Fruit fly (Drosophila melanogaster) whole organism, embryonic: ENCODE data around the gene Pis.

ENCODE experiments used
- Atf-2 ChIP-seq: fragments of 200-800 bp; sonication (Bioruptor generic); optimal IDR thresholded peaks from 2 replicates; lab custom pipeline; 2016; ENCODE audit warnings: missing biosample characterization, missing genetic modification characterization
- Atf6 ChIP-seq: fragments of 200-800 bp; sonication (Bioruptor generic); IDR thresholded peaks from 2 replicates; pipeline ENCODE4 v1.3.6; 2022; ENCODE audit warnings: missing biosample characterization, missing genetic modification characterization
- CG10267 ChIP-seq: fragments of 200-800 bp; sonication (Bioruptor generic); optimal IDR thresholded peaks from 2 replicates; lab custom pipeline; 2018; ENCODE audit warnings: missing biosample characterization, mild to moderate bottlenecking, missing genetic modification characterization, moderate library complexity
- CG10654 ChIP-seq: fragments of 200-800 bp; sonication (Bioruptor generic); optimal IDR thresholded peaks from 2 replicates; lab custom pipeline; 2016; ENCODE audit warnings: missing biosample characterization, missing genetic modification characterization
- CG11504 ChIP-seq: fragments of 200-800 bp; sonication (Bioruptor generic); optimal IDR thresholded peaks from 3 replicates; lab custom pipeline; 2019; ENCODE audit warnings: missing biosample characterization, mild to moderate bottlenecking, missing genetic modification characterization, moderate library complexity
- CG12769 ChIP-seq: fragments of 200-800 bp; sonication (Bioruptor generic); optimal IDR thresholded peaks from 2 replicates; lab custom pipeline; 2019; ENCODE audit warnings: missing biosample characterization, mild to moderate bottlenecking, missing genetic modification characterization, moderate library complexity
- CG14860 ChIP-seq: fragments of 200-800 bp; sonication (Bioruptor generic); IDR thresholded peaks from 3 replicates; pipeline ENCODE4 v1.3.6; 2022; ENCODE audit warnings: missing biosample characterization, missing genetic modification characterization; ENCODE audit not compliant: partially characterized antibody
- CG18476 ChIP-seq: fragments of 200-800 bp; sonication (Bioruptor generic); optimal IDR thresholded peaks from 2 replicates; lab custom pipeline; 2016; ENCODE audit warnings: missing biosample characterization, mild to moderate bottlenecking, missing genetic modification characterization
- CG2875 ChIP-seq: fragments of 200-800 bp; sonication (Bioruptor generic); optimal IDR thresholded peaks from 2 replicates; lab custom pipeline; 2017; ENCODE audit warnings: missing biosample characterization, mild to moderate bottlenecking, missing genetic modification characterization, missing genetic modification reagents
- CG2889 ChIP-seq: fragments of 200-800 bp; sonication (Bioruptor generic); IDR thresholded peaks from 3 replicates; pipeline ENCODE4 v1.3.6; 2022; ENCODE audit warnings: missing biosample characterization, missing genetic modification characterization
- CG3163 ChIP-seq: fragments of 200-800 bp; sonication (Bioruptor generic); optimal IDR thresholded peaks from 3 replicates; lab custom pipeline; 2016; ENCODE audit warnings: missing biosample characterization, missing genetic modification characterization
- CG32532 ChIP-seq: fragments of 200-800 bp; sonication (Bioruptor generic); IDR thresholded peaks from 2 replicates; pipeline ENCODE4 v1.3.6; 2022; ENCODE audit warnings: missing biosample characterization, missing genetic modification characterization
- CG4282 ChIP-seq: fragments of 200-800 bp; sonication (Bioruptor generic); optimal IDR thresholded peaks from 2 replicates; lab custom pipeline; 2016; ENCODE audit warnings: missing biosample characterization, missing genetic modification characterization
- CG4854 ChIP-seq: fragments of 200-800 bp; sonication (Bioruptor generic); optimal IDR thresholded peaks from 2 replicates; lab custom pipeline; 2016; ENCODE audit warnings: missing biosample characterization, missing genetic modification characterization, inconsistent platforms
- CG5180 ChIP-seq: fragments of 200-800 bp; sonication (Bioruptor generic); optimal IDR thresholded peaks from 3 replicates; lab custom pipeline; 2017; ENCODE audit warnings: missing biosample characterization, missing genetic modification characterization, mild to moderate bottlenecking, moderate library complexity, missing genetic modification reagents
- CG8290 ChIP-seq, 3 experiments: fragments of 200-800 bp; sonication (Bioruptor generic); optimal IDR thresholded peaks; 2 replicates each; lab custom pipeline; 2016 to 2019; ENCODE audit warnings: missing biosample characterization in 3 of 3, missing genetic modification characterization in 3 of 3, mild to moderate bottlenecking in 2 of 3, moderate library complexity in 1 of 3
- CoRest ChIP-seq: fragments of 200-800 bp; sonication (Bioruptor generic); optimal IDR thresholded peaks from 3 replicates; lab custom pipeline; 2018; ENCODE audit warnings: missing biosample characterization, mild to moderate bottlenecking, missing genetic modification characterization, moderate library complexity
- CrebB ChIP-seq: fragments of 200-800 bp; sonication (Bioruptor generic); optimal IDR thresholded peaks from 3 replicates; lab custom pipeline; 2018; ENCODE audit warnings: missing biosample characterization, mild to moderate bottlenecking, missing genetic modification characterization
- Drgx ChIP-seq: fragments of 200-800 bp; sonication (Bioruptor generic); IDR thresholded peaks from 2 replicates; pipeline ENCODE4 v1.3.6; 2022; ENCODE audit warnings: missing biosample characterization, missing genetic modification characterization
- HLH3B ChIP-seq: fragments of 200-800 bp; sonication (Bioruptor generic); IDR thresholded peaks from 2 replicates; pipeline ENCODE4 v1.3.6; 2022; ENCODE audit warnings: missing biosample characterization, missing genetic modification characterization
- Hand ChIP-seq: fragments of 200-800 bp; sonication (Bioruptor generic); optimal IDR thresholded peaks from 2 replicates; lab custom pipeline; 2017; ENCODE audit warnings: mild to moderate bottlenecking, missing biosample characterization, missing genetic modification reagents, missing genetic modification characterization
- HmgZ ChIP-seq: fragments of 200-800 bp; sonication (Bioruptor generic); optimal IDR thresholded peaks from 2 replicates; lab custom pipeline; 2018; ENCODE audit warnings: missing biosample characterization, mild to moderate bottlenecking, missing genetic modification characterization
- Hr51 ChIP-seq, 2 experiments: fragments of 200-800 bp; sonication (Bioruptor generic); optimal IDR thresholded peaks; 2 replicates in 1 of 2; 3 replicates in 1 of 2; lab custom pipeline; 2016 to 2018; ENCODE audit warnings: missing biosample characterization in 2 of 2, missing genetic modification characterization in 2 of 2, mild to moderate bottlenecking in 1 of 2, moderate library complexity in 1 of 2
- Hsf ChIP-seq: fragments of 200-800 bp; sonication (Bioruptor generic); optimal IDR thresholded peaks from 3 replicates; lab custom pipeline; 2016; ENCODE audit warnings: missing biosample characterization, missing genetic modification characterization
- Mad ChIP-seq: fragments of 200-800 bp; sonication (Bioruptor generic); optimal IDR thresholded peaks from 2 replicates; lab custom pipeline; 2016; ENCODE audit warnings: missing biosample characterization, missing genetic modification characterization
- Max ChIP-seq: fragments of 200-800 bp; sonication (Bioruptor generic); optimal IDR thresholded peaks from 2 replicates; lab custom pipeline; 2016; ENCODE audit warnings: missing biosample characterization, mild to moderate bottlenecking, missing genetic modification characterization
- Rx ChIP-seq: fragments of 200-800 bp; sonication (Bioruptor generic); IDR thresholded peaks from 2 replicates; pipeline ENCODE4 v1.3.6; 2022; ENCODE audit warnings: missing biosample characterization, missing genetic modification characterization
- Spps ChIP-seq: fragments of 200-800 bp; sonication (Bioruptor generic); optimal IDR thresholded peaks from 2 replicates; lab custom pipeline; 2018; ENCODE audit warnings: missing biosample characterization, mild to moderate bottlenecking, missing genetic modification characterization
- Taf1 ChIP-seq: fragments of 200-800 bp; sonication (Bioruptor generic); IDR thresholded peaks from 2 replicates; pipeline ENCODE4 v1.3.6; 2022; ENCODE audit warnings: missing biosample characterization, missing genetic modification characterization
- YL-1 ChIP-seq: fragments of 200-800 bp; sonication (Bioruptor generic); optimal IDR thresholded peaks from 3 replicates; lab custom pipeline; 2017; ENCODE audit warnings: missing biosample characterization, mild to moderate bottlenecking, missing genetic modification characterization
- ab ChIP-seq: fragments of 200-800 bp; sonication (Bioruptor generic); optimal IDR thresholded peaks from 2 replicates; lab custom pipeline; 2016; ENCODE audit warnings: missing biosample characterization, missing genetic modification characterization
- cato ChIP-seq: fragments of 200-800 bp; sonication (Bioruptor generic); optimal IDR thresholded peaks from 2 replicates; lab custom pipeline; 2016; ENCODE audit warnings: missing biosample characterization, missing genetic modification characterization, borderline replicate concordance
- ci ChIP-seq: fragments of 200-800 bp; sonication (Bioruptor generic); IDR thresholded peaks from 3 replicates; pipeline ENCODE4 v1.3.6; 2022; ENCODE audit warnings: missing biosample characterization, missing genetic modification characterization
- disco-r ChIP-seq: fragments of 200-800 bp; sonication (Bioruptor generic); optimal IDR thresholded peaks from 2 replicates; lab custom pipeline; 2016; ENCODE audit warnings: missing biosample characterization, missing genetic modification characterization
- dm ChIP-seq: fragments of 200-800 bp; sonication (Bioruptor generic); optimal IDR thresholded peaks from 3 replicates; lab custom pipeline; 2016; ENCODE audit warnings: missing biosample characterization, missing genetic modification characterization
- dysf ChIP-seq: fragments of 200-800 bp; sonication (Bioruptor generic); IDR thresholded peaks from 3 replicates; pipeline ENCODE4 v1.3.6; 2022; ENCODE audit warnings: missing biosample characterization, missing genetic modification characterization
- ewg ChIP-seq: fragments of 200-800 bp; sonication (Bioruptor generic); optimal IDR thresholded peaks from 3 replicates; lab custom pipeline; 2017; ENCODE audit warnings: mild to moderate bottlenecking, missing biosample characterization, missing genetic modification reagents, missing genetic modification characterization
- eyg ChIP-seq: fragments of 200-800 bp; sonication (Bioruptor generic); optimal IDR thresholded peaks from 3 replicates; lab custom pipeline; 2016; ENCODE audit warnings: missing biosample characterization, missing genetic modification characterization
- fd3F ChIP-seq: fragments of 200-800 bp; sonication (Bioruptor generic); optimal IDR thresholded peaks from 2 replicates; lab custom pipeline; 2018; ENCODE audit warnings: missing biosample characterization, mild to moderate bottlenecking, missing genetic modification characterization, moderate library complexity
- fru ChIP-seq: fragments of >200 bp; optimal IDR thresholded peaks from 2 replicates; lab custom pipeline; 2017
- hbn ChIP-seq: fragments of 200-800 bp; sonication (Bioruptor generic); IDR thresholded peaks from 2 replicates; pipeline ENCODE4 v1.3.6; 2022; ENCODE audit warnings: missing biosample characterization, missing genetic modification characterization; ENCODE audit not compliant: partially characterized antibody
- ind ChIP-seq: fragments of 200-800 bp; sonication (Bioruptor generic); optimal IDR thresholded peaks from 3 replicates; lab custom pipeline; 2016; ENCODE audit warnings: missing biosample characterization, missing genetic modification characterization
- insv ChIP-seq, 2 experiments: fragments of 200-800 bp; sonication (Bioruptor generic); optimal IDR thresholded peaks; 3 replicates each; lab custom pipeline; 2016 to 2018; ENCODE audit warnings: missing biosample characterization in 2 of 2, missing genetic modification characterization in 2 of 2
- knrl ChIP-seq: fragments of 200-800 bp; sonication (Bioruptor generic); IDR thresholded peaks from 3 replicates; pipeline ENCODE4 v1.3.6; 2022; ENCODE audit warnings: missing biosample characterization, missing genetic modification characterization; ENCODE audit not compliant: partially characterized antibody
- lbe ChIP-seq: fragments of 200-800 bp; sonication (Bioruptor generic); optimal IDR thresholded peaks from 2 replicates; lab custom pipeline; 2016; ENCODE audit warnings: missing biosample characterization, mild to moderate bottlenecking, missing genetic modification characterization
- nau ChIP-seq: fragments of 200-800 bp; sonication (Bioruptor generic); optimal IDR thresholded peaks from 3 replicates; lab custom pipeline; 2017; ENCODE audit warnings: missing biosample characterization, mild to moderate bottlenecking, missing genetic modification characterization, missing genetic modification reagents
- otp ChIP-seq: fragments of 200-800 bp; sonication (Bioruptor generic); IDR thresholded peaks from 3 replicates; pipeline ENCODE4, ENCODE4 v1.3.6; 2022; ENCODE audit warnings: missing biosample characterization, missing genetic modification characterization
- tio ChIP-seq: fragments of 200-800 bp; sonication (Bioruptor generic); optimal IDR thresholded peaks from 2 replicates; lab custom pipeline; 2017; ENCODE audit warnings: missing biosample characterization, missing genetic modification characterization, inconsistent platforms
- usp ChIP-seq: fragments of >200 bp; optimal IDR thresholded peaks from 2 replicates; lab custom pipeline; 2017; ENCODE audit warnings: missing biosample characterization, missing genetic modification characterization
- wor ChIP-seq: fragments of 200-800 bp; sonication (Bioruptor generic); IDR thresholded peaks from 2 replicates; pipeline ENCODE4 v1.3.6; 2022; ENCODE audit warnings: missing biosample characterization, missing genetic modification characterization

The Pis gene

dm6 chrX:15703720-15704206, at the start of gene Pis, which contains the start of gene Hap40 (continued):
- TF ChIP-seq Hand (GFP tag; lab: Kevin White, UChicago) (no peak), Max (GFP tag; lab: Kevin White, UChicago) (peak; percentile 63), ci (GFP tag; lab: Robert Waterston, UW) (0 out of 3 replicates have a peak, but pooled peaks have one; percentile 32), CoRest (tag; lab: Kevin White, UChicago) (peak; percentile 90), cato (GFP tag; lab: Kevin White, UChicago) (peak; percentile 46), CG14860 (GFP tag; lab: Robert Waterston, UW) (no peak), Mad (GFP tag; lab: Kevin White, UChicago) (peak; percentile 61), Drgx (GFP tag; lab: Robert Waterston, UW) (peak; percentile 47; the same call in 1 of the 2 replicates), CG12769 (tag; lab: Kevin White, UChicago) (peak; percentile 61), Spps (peak; percentile 11), ab (GFP tag; lab: Kevin White, UChicago) (no peak), Hr51 (GFP tag; optimal IDR thresholded peaks at IDR 0.05; lab: Kevin White, UChicago) (peak; percentile 43 to 73), insv (GFP tag; optimal IDR thresholded peaks at IDR 0.05; lab: Kevin White, UChicago) (peak in 1 of 2 experiments; percentile 49), Taf1 (GFP tag; lab: Robert Waterston, UW) (no peak; the same call in 1 of the 2 replicates), CG8290 (GFP tag; optimal IDR thresholded peaks at IDR 0.05; lab: Kevin White, UChicago) (peak; percentile 37), CG8290 (tag; optimal IDR thresholded peaks at IDR 0.05; lab: Kevin White, UChicago) (no peak), CG3163 (GFP tag; lab: Kevin White, UChicago) (no peak), hbn (no peak), ind (GFP tag; lab: Kevin White, UChicago) (peak; percentile 80), otp (GFP tag; lab: Robert Waterston, UW) (no peak), Hsf (GFP tag; lab: Kevin White, UChicago) (peak; percentile 77), ewg (GFP tag; lab: Kevin White, UChicago) (peak; percentile 40), dm (GFP tag; lab: Kevin White, UChicago) (no peak), CG18476 (GFP tag; lab: Kevin White, UChicago) (peak; percentile 48), HmgZ (tag; lab: Kevin White, UChicago) (peak; percentile 69), disco-r (no peak), nau (GFP tag; lab: Kevin White, UChicago) (no peak), lbe (peak; percentile 7), CrebB (tag; lab: Kevin White, UChicago) (no peak), CG2875 (no peak), CG5180 (no peak), usp (GFP tag; lab: Kevin White, UChicago) (no peak), CG32532 (peak; percentile 76), HLH3B (peak; percentile 49; the same call in 1 of the 2 replicates), knrl (GFP tag; lab: Robert Waterston, UW) (no peak), Rx (peak; percentile 30; the same call in 1 of the 2 replicates), Atf6 (GFP tag; lab: Robert Waterston, UW) (peak; percentile 45; the same call in 1 of the 2 replicates), CG10267 (tag; lab: Kevin White, UChicago) (peak; percentile 69), fd3F (GFP tag; lab: Kevin White, UChicago) (peak; percentile 73), CG10654 (peak; percentile 41), CG4282 (GFP tag; lab: Kevin White, UChicago) (no peak), CG11504 (tag; lab: Kevin White, UChicago) (peak; percentile 81), CG4854 (GFP tag; lab: Kevin White, UChicago) (no peak), Atf-2 (GFP tag; lab: Kevin White, UChicago) (peak; percentile 26), wor (GFP tag; lab: Robert Waterston, UW) (peak; percentile 64), CG2889 (GFP tag; lab: Robert Waterston, UW) (peak; percentile 73; the same call in 2 of the 3 replicates), fru (lab: Kevin White, UChicago) (no peak), eyg (no peak), tio (GFP tag; lab: Kevin White, UChicago) (no peak), YL-1 (peak; percentile 36), dysf (GFP tag; lab: Robert Waterston, UW) (peak; percentile 84)
